Worm (Caenorhabditis elegans) whole organism, late embryonic: ENCODE data around the gene gly-5.
A peak's percentile ranks its signal among the peaks of the same experiment; 100 is the strongest.

Source experiments
- C08G9.2 ChIP-seq: sonication (generic microtip); optimal IDR thresholded peaks from 2 replicates; lab custom pipeline; 2016; ENCODE audit warnings: mild to moderate bottlenecking, missing genetic modification characterization, moderate library complexity, missing compliant biosample characterization
- F13H6.1 ChIP-seq: sonication (generic microtip); optimal IDR thresholded peaks from 2 replicates; lab custom pipeline; 2016; ENCODE audit warnings: missing genetic modification characterization, missing compliant biosample characterization
- K02D7.2 ChIP-seq: sonication (generic microtip); optimal IDR thresholded peaks from 2 replicates; lab custom pipeline; 2017; ENCODE audit warnings: mild to moderate bottlenecking, missing genetic modification characterization, missing compliant biosample characterization
- K09A11.1 ChIP-seq: sonication (generic microtip); optimal IDR thresholded peaks from 2 replicates; lab custom pipeline; 2017; ENCODE audit warnings: antibody characterized with exemption, mild to moderate bottlenecking, missing genetic modification characterization, missing compliant biosample characterization; ENCODE audit not compliant: insufficient read depth
- T23F11.4 ChIP-seq: fragments of 200-800 bp; sonication (Bioruptor generic); optimal IDR thresholded peaks from 2 replicates; lab custom pipeline; 2018; ENCODE audit warnings: mild to moderate bottlenecking, missing genetic modification characterization, missing compliant biosample characterization
- Y22D7AL.16 ChIP-seq: sonication (generic microtip); optimal IDR thresholded peaks from 2 replicates; lab custom pipeline; 2016; ENCODE audit warnings: missing genetic modification characterization, missing compliant biosample characterization
- ahr-1 ChIP-seq: sonication (generic microtip); optimal IDR thresholded peaks from 2 replicates; lab custom pipeline; 2016; ENCODE audit warnings: missing genetic modification characterization, missing compliant biosample characterization
- ceh-14 ChIP-seq: sonication (generic microtip); optimal IDR thresholded peaks from 2 replicates; lab custom pipeline; 2016; ENCODE audit warnings: missing genotype, missing genetic modification characterization, missing compliant biosample characterization
- ceh-2 ChIP-seq: sonication (generic microtip); optimal IDR thresholded peaks from 2 replicates; lab custom pipeline; 2016; ENCODE audit warnings: missing genotype, missing genetic modification characterization, missing compliant biosample characterization
- ceh-24 ChIP-seq: sonication (generic microtip); optimal IDR thresholded peaks from 2 replicates; lab custom pipeline; 2016; ENCODE audit warnings: mild to moderate bottlenecking, missing genetic modification characterization, missing compliant biosample characterization
- ceh-31 ChIP-seq: sonication (generic microtip); optimal IDR thresholded peaks from 2 replicates; lab custom pipeline; 2016; ENCODE audit warnings: missing genetic modification characterization, missing compliant biosample characterization
- elt-2 ChIP-seq: sonication (generic microtip); optimal IDR thresholded peaks from 2 replicates; lab custom pipeline; 2016; ENCODE audit warnings: missing genetic modification reagents, missing genetic modification characterization, missing compliant biosample characterization
- ets-4 ChIP-seq: sonication (generic microtip); optimal IDR thresholded peaks from 2 replicates; lab custom pipeline; 2016; ENCODE audit warnings: missing genetic modification characterization, missing compliant biosample characterization
- eyg-1 ChIP-seq: sonication (generic microtip); optimal IDR thresholded peaks from 2 replicates; lab custom pipeline; 2016; ENCODE audit warnings: missing genotype, missing genetic modification characterization, missing compliant biosample characterization
- fax-1 ChIP-seq: sonication (generic microtip); optimal IDR thresholded peaks from 2 replicates; lab custom pipeline; 2016; ENCODE audit warnings: missing genotype, missing genetic modification characterization, missing compliant biosample characterization
- fkh-6 ChIP-seq: sonication (generic microtip); optimal IDR thresholded peaks from 2 replicates; lab custom pipeline; 2016; ENCODE audit warnings: missing genetic modification characterization, missing compliant biosample characterization
- gmeb-2 ChIP-seq: sonication (generic microtip); optimal IDR thresholded peaks from 2 replicates; lab custom pipeline; 2016; ENCODE audit warnings: missing genetic modification characterization, inconsistent platforms, missing compliant biosample characterization
- hlh-15 ChIP-seq: sonication (generic microtip); optimal IDR thresholded peaks from 2 replicates; lab custom pipeline; 2016; ENCODE audit warnings: missing genetic modification characterization, missing compliant biosample characterization
- hlh-8 ChIP-seq: sonication (generic microtip); optimal IDR thresholded peaks from 2 replicates; lab custom pipeline; 2016; ENCODE audit warnings: missing genotype, missing genetic modification characterization, missing compliant biosample characterization
- nfya-1 ChIP-seq: sonication (generic microtip); optimal IDR thresholded peaks from 2 replicates; lab custom pipeline; 2017; ENCODE audit warnings: missing genetic modification characterization, mild to moderate bottlenecking, missing compliant biosample characterization, antibody characterized with exemption, moderate library complexity
- pag-3 ChIP-seq: sonication (generic microtip); optimal IDR thresholded peaks from 2 replicates; lab custom pipeline; 2016; ENCODE audit warnings: missing compliant biosample characterization, missing genetic modification characterization, borderline replicate concordance
- pqm-1 ChIP-seq: sonication (generic microtip); optimal IDR thresholded peaks from 2 replicates; lab custom pipeline; 2016; ENCODE audit warnings: missing genetic modification characterization, missing compliant biosample characterization
- ref-2 ChIP-seq: sonication (generic microtip); optimal IDR thresholded peaks from 2 replicates; lab custom pipeline; 2016; ENCODE audit warnings: missing genetic modification characterization, missing compliant biosample characterization
- rnt-1 ChIP-seq: sonication (generic microtip); optimal IDR thresholded peaks from 2 replicates; lab custom pipeline; 2016; ENCODE audit warnings: missing genetic modification characterization, missing compliant biosample characterization
- sdc-2 ChIP-seq: sonication (generic microtip); optimal IDR thresholded peaks from 2 replicates; lab custom pipeline; 2016; ENCODE audit warnings: missing genotype, missing genetic modification characterization, missing compliant biosample characterization
- syd-9 ChIP-seq: sonication (generic microtip); optimal IDR thresholded peaks from 2 replicates; lab custom pipeline; 2016; ENCODE audit warnings: mild to moderate bottlenecking, missing genetic modification characterization, moderate library complexity, missing compliant biosample characterization
- tbx-2 ChIP-seq: sonication (generic microtip); optimal IDR thresholded peaks from 2 replicates; lab custom pipeline; 2016; ENCODE audit warnings: missing genetic modification characterization, missing compliant biosample characterization
- tbx-7 ChIP-seq: sonication (generic microtip); optimal IDR thresholded peaks from 2 replicates; lab custom pipeline; 2016; ENCODE audit warnings: missing genotype, missing genetic modification characterization, missing compliant biosample characterization
- ttx-3 ChIP-seq: sonication (generic microtip); optimal IDR thresholded peaks from 2 replicates; lab custom pipeline; 2016; ENCODE audit warnings: missing genetic modification reagents, missing genetic modification characterization, missing compliant biosample characterization
- unc-3 ChIP-seq, 2 experiments: fragments of 200-800 bp in 1 of 2; sonication (Bioruptor generic) in 1 of 2; sonication (generic microtip) in 1 of 2; conservative IDR thresholded peaks in 1 of 2; optimal IDR thresholded peaks in 1 of 2; 2 replicates each; pipeline versions ENCODE4 v1.3.6 to Lab custom; 2016 to 2022; ENCODE audit warnings: missing compliant biosample characterization in 2 of 2, missing genetic modification characterization in 2 of 2, missing genetic modification reagents in 1 of 2
- unc-42 ChIP-seq: sonication (generic microtip); optimal IDR thresholded peaks from 2 replicates; lab custom pipeline; 2016; ENCODE audit warnings: missing genotype, missing genetic modification characterization, missing compliant biosample characterization
- unc-55 ChIP-seq: sonication (generic microtip); optimal IDR thresholded peaks from 2 replicates; lab custom pipeline; 2017; ENCODE audit warnings: missing biosample characterization, missing genetic modification reagents, missing genetic modification characterization
- unc-86 ChIP-seq: sonication (generic microtip); optimal IDR thresholded peaks from 2 replicates; lab custom pipeline; 2016; ENCODE audit warnings: missing genetic modification characterization, missing compliant biosample characterization
- zip-5 ChIP-seq: sonication (generic microtip); optimal IDR thresholded peaks from 2 replicates; lab custom pipeline; 2016; ENCODE audit warnings: missing genetic modification characterization, missing compliant biosample characterization
- ztf-16 ChIP-seq: sonication (generic microtip); optimal IDR thresholded peaks from 2 replicates; lab custom pipeline; 2017; ENCODE audit warnings: missing genetic modification characterization, missing compliant biosample characterization

Gene gly-5

DNA sequence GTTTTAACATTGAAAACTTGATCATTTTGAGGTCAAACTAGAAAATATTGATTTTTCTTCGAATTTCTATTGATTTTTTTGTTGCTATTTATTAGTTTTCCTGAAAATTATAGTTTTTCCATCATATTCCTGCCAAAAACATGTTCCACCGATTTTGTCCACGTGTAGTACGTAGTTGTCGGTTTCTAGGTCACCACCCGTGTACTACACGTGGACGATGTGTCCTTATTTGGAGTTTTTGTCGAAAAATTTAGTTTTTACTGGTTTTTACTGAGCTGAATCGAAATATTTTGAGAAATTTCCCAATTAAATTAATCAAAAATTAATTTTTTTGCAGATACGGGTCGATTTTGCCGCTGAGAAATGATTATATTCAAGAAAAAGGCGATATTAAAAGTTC, 583 bp downstream of the gly-5 start:
- TF ChIP-seq elt-2 (tag; lab: Kevin White, UChicago), result peak; percentile 22
- peak; percentile 87 for TF ChIP-seq tbx-7 (tag; lab: Kevin White, UChicago)
- TF ChIP-seq fax-1 (tag; lab: Kevin White, UChicago), result peak; percentile 62
- TF ChIP-seq unc-86 (tag; lab: Kevin White, UChicago), result peak; percentile 41
- peak; percentile 21 for TF ChIP-seq unc-42
- TF ChIP-seq ref-2 (tag; lab: Kevin White, UChicago), result peak; percentile 71
- peak; percentile 88 for TF ChIP-seq C08G9.2 (tag; lab: Kevin White, UChicago)
- TF ChIP-seq rnt-1 (tag; lab: Kevin White, UChicago), result peak; percentile 59
- TF ChIP-seq fkh-6 (tag; lab: Kevin White, UChicago), result peak; percentile 50
- peak; percentile 74 for TF ChIP-seq ets-4 (tag; lab: Kevin White, UChicago)
- peak; percentile 63 for TF ChIP-seq hlh-8 (tag; lab: Kevin White, UChicago)
- no peak for TF ChIP-seq ttx-3 (tag; lab: Kevin White, UChicago)
- peak; percentile 82 for TF ChIP-seq tbx-2 (tag; lab: Kevin White, UChicago)
- TF ChIP-seq syd-9 (tag; lab: Kevin White, UChicago), result no peak
- no peak for TF ChIP-seq sdc-2 (tag; lab: Kevin White, UChicago)
- TF ChIP-seq K09A11.1, result no peak
- peak; percentile 86 for TF ChIP-seq ceh-2 (tag; lab: Kevin White, UChicago)
- no peak for TF ChIP-seq pqm-1 (tag; lab: Kevin White, UChicago)
- TF ChIP-seq eyg-1, result no peak
- peak; percentile 88 for TF ChIP-seq ceh-31 (tag; lab: Kevin White, UChicago)
- TF ChIP-seq zip-5 (tag; lab: Kevin White, UChicago), result peak; percentile 64
- TF ChIP-seq ceh-14 (tag; lab: Kevin White, UChicago), result peak; percentile 24
- no peak for TF ChIP-seq T23F11.4 (GFP tag; lab: Kevin White, UChicago)

DNA sequence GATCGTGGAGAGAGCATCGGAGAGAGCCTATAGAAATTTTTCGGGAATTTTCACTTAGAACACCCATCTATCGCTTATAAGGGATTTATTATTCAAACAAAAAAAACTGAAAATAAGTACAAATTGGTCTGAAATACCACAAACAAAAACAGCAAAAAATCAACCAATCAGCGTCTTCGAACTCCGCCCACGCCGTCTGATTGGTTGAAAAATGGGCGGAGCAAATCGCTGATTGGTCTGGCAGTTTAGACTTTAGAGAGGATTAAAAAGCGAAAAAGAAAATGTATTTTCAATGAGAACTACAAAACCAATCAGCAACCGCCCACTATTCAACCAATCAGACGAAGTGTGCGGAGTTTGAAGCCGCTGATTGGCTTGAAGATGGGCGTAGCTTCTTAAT, 13.9 kb downstream of the gly-5 start:
- peak; percentile 95 for TF ChIP-seq nfya-1 (tag; lab: Kevin White, UChicago)
- TF ChIP-seq gmeb-2 (tag; lab: Kevin White, UChicago), result no peak

DNA sequence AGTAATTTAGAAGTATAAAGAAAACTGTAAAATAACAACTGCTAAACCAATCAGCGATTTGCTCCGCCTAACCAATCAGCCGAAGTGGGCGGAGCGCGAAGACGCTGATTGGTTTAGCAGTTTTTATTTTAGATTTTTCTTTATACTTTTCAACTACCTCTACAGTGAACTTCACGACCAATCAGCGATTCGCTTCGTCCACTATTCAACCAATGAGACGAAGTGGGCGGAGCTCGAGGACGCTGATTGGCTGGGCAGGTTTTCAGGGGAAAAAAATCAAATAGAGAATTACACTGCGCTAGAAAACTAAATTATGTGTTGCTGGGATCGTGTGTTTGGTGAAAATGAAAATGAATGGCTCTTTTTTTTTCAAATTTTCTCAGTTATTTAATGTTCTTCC, 14.7 kb downstream of the gly-5 start:
- TF ChIP-seq unc-86 (tag; lab: Kevin White, UChicago) (no peak), nfya-1 (tag; lab: Kevin White, UChicago) (peak; percentile 94)

DNA sequence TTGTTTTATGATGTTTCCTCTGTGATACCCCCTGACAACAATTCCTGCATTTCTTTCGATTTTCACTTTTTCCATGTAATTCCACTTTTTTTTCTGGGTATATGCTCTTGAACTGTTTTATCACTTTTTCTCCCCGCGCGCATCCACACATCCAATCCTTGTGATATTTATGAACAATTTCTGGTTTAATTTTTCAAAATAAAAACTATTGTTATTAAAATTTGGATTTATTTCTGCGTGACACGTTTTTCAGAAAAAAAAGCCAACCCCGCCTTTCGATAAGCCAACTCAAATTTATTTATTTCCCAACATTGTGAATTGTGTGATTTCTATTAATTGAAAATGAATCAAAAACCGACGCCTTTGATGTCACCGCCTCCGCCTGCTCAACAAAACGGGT, 17.5 kb downstream of the gly-5 start, which contains the start of gene Y39E4B.11:
Y39E4B.11 (plus strand) TSS at position 301 of the 400 bp plus-strand sequence.
- TF ChIP-seq K02D7.2 (tag; lab: Kevin White, UChicago) (peak; percentile 17), ahr-1 (tag; lab: Kevin White, UChicago) (no peak)

DNA sequence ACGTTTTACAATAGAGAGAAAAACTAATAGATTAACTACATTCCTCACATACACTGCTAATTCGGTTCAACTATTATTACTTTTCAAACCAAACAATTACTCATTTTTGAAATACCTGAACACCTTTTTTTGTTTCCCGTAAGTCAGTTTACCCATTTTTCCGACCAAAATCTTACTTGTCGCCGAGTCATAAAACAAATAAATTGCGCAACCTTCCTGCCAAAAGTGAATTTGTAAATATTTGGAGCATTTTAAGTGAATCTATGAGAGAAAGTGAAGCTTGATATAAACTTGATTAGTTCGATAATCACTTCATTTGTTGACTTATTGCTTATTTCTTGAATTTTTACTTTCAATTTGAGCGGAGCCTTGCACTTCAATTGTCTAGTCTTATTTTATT, 21.8 kb downstream of the gly-5 start:
- TF ChIP-seq hlh-15 (tag; lab: Kevin White, UChicago) (no peak), pag-3 (tag; lab: Kevin White, UChicago) (no peak), ztf-16 (tag; lab: Kevin White, UChicago) (no peak), unc-55 (no peak), ceh-24 (tag; lab: Kevin White, UChicago) (no peak), Y22D7AL.16 (tag; lab: Kevin White, UChicago) (no peak), unc-3 (GFP tag; conservative IDR thresholded peaks at IDR 0.05; lab: Robert Waterston, UW) (no peak), unc-3 (tag; optimal IDR thresholded peaks at IDR 0.05; lab: Kevin White, UChicago) (no peak), ref-2 (tag; lab: Kevin White, UChicago) (no peak), pqm-1 (tag; lab: Kevin White, UChicago) (no peak), zip-5 (tag; lab: Kevin White, UChicago) (no peak), tbx-2 (tag; lab: Kevin White, UChicago) (no peak), F13H6.1 (tag; lab: Kevin White, UChicago) (no peak)
